Worm (Caenorhabditis elegans) whole organism, L1 larva: Measurements from ENCODE around the gene lgc-34.

Experiments used
- C04F5.9 ChIP-seq: sonication (generic microtip); optimal IDR thresholded peaks from 2 replicates; lab custom pipeline; 2016; ENCODE audit warnings: missing genetic modification characterization, missing compliant biosample characterization
- C16A3.4 ChIP-seq: fragments of 150-350 bp; optimal IDR thresholded peaks from 2 replicates; lab custom pipeline; 2014; ENCODE audit warnings: missing biosample characterization, missing genetic modification characterization
- C34B4.2 ChIP-seq: sonication (generic microtip); optimal IDR thresholded peaks from 2 replicates; lab custom pipeline; 2017; ENCODE audit warnings: mild to moderate bottlenecking, missing genetic modification characterization, missing compliant biosample characterization
- aha-1 ChIP-seq: fragments of 150-350 bp; optimal IDR thresholded peaks from 2 replicates; lab custom pipeline; 2014; ENCODE audit warnings: missing biosample characterization, missing genetic modification characterization
- alr-1 ChIP-seq: fragments of 200-800 bp; sonication (Bioruptor generic); optimal IDR thresholded peaks from 2 replicates; lab custom pipeline; 2018; ENCODE audit warnings: borderline replicate concordance, mild to moderate bottlenecking, missing genetic modification characterization, missing compliant biosample characterization
- ceh-82 ChIP-seq, 3 experiments: fragments of 150-350 bp in 1 of 3; sonication (generic microtip) in 2 of 3; optimal IDR thresholded peaks; 2 replicates each; lab custom pipeline; 2014 to 2017; ENCODE audit warnings: missing biosample characterization in 3 of 3, missing genetic modification characterization in 3 of 3
- ceh-88 ChIP-seq: fragments of 200-800 bp; sonication (Bioruptor generic); IDR thresholded peaks from 2 replicates; pipeline ENCODE4 v1.3.6; 2022; ENCODE audit warnings: missing genetic modification characterization, missing compliant biosample characterization
- ceh-90 ChIP-seq: sonication (generic microtip); optimal IDR thresholded peaks from 2 replicates; lab custom pipeline; 2016; ENCODE audit warnings: missing genetic modification characterization, missing compliant biosample characterization
- ces-1 ChIP-seq: fragments of 150-350 bp; optimal IDR thresholded peaks from 2 replicates; lab custom pipeline; 2014; ENCODE audit warnings: missing biosample characterization, missing genetic modification reagents, missing genetic modification characterization
- dpl-1 ChIP-seq, 3 experiments: fragments of 150-350 bp in 2 of 3; sonication (generic microtip) in 1 of 3; optimal IDR thresholded peaks; 2 replicates each; lab custom pipeline; 2014 to 2017; ENCODE audit warnings: missing biosample characterization in 3 of 3, missing genetic modification characterization in 3 of 3, missing genetic modification reagents in 3 of 3
- dsc-1 ChIP-seq: sonication (generic microtip); optimal IDR thresholded peaks from 2 replicates; lab custom pipeline; 2016; ENCODE audit warnings: mild to moderate bottlenecking, missing genetic modification characterization, missing compliant biosample characterization
- egl-13 ChIP-seq: sonication (generic microtip); optimal IDR thresholded peaks from 2 replicates; lab custom pipeline; 2016; ENCODE audit warnings: missing genotype, missing genetic modification reagents, missing genetic modification characterization, missing compliant biosample characterization
- egl-27 ChIP-seq, 2 experiments: fragments of 150-350 bp in 1 of 2; sonication (generic microtip); optimal IDR thresholded peaks; 3 replicates each; lab custom pipeline; 2017 to 2018; ENCODE audit warnings: missing biosample characterization in 2 of 2, missing genetic modification characterization in 2 of 2, missing genetic modification reagents in 2 of 2
- elt-2 ChIP-seq: sonication (generic microtip); optimal IDR thresholded peaks from 2 replicates; lab custom pipeline; 2016; ENCODE audit warnings: missing genetic modification characterization, mild to moderate bottlenecking, inconsistent platforms, missing compliant biosample characterization, missing genetic modification reagents
- ets-5 ChIP-seq: fragments of 200-800 bp; sonication (Bioruptor generic); IDR thresholded peaks from 2 replicates; pipeline ENCODE4 v1.3.6; 2022; ENCODE audit warnings: missing genetic modification characterization, missing compliant biosample characterization
- fkh-4 ChIP-seq: sonication (generic microtip); optimal IDR thresholded peaks from 2 replicates; lab custom pipeline; 2016; ENCODE audit warnings: missing compliant biosample characterization, missing genetic modification characterization, borderline replicate concordance
- fos-1 ChIP-seq: fragments of 150-350 bp; optimal IDR thresholded peaks from 2 replicates; lab custom pipeline; 2014; ENCODE audit warnings: missing biosample characterization, missing genetic modification characterization
- hlh-17 ChIP-seq: fragments of 200-800 bp; sonication (Bioruptor generic); optimal IDR thresholded peaks from 2 replicates; lab custom pipeline; 2018; ENCODE audit warnings: missing genetic modification characterization, mild to moderate bottlenecking, missing compliant biosample characterization, moderate library complexity, borderline replicate concordance
- lin-14 ChIP-seq: fragments of 200-800 bp; sonication (Bioruptor generic); optimal IDR thresholded peaks from 2 replicates; lab custom pipeline; 2018; ENCODE audit warnings: mild to moderate bottlenecking, missing genetic modification characterization, moderate library complexity, missing compliant biosample characterization
- lsy-2 ChIP-seq, 2 experiments: fragments of 150-350 bp; optimal IDR thresholded peaks; 2 replicates each; lab custom pipeline; 2014; ENCODE audit warnings: missing biosample characterization in 2 of 2, missing genetic modification characterization in 2 of 2
- mab-9 ChIP-seq: fragments of 200-800 bp; sonication (Bioruptor generic); IDR thresholded peaks from 2 replicates; pipeline ENCODE4 v1.3.6; 2022; ENCODE audit warnings: missing genetic modification reagents, missing genetic modification characterization, missing compliant biosample characterization
- nhr-11 ChIP-seq: fragments of 150-350 bp; optimal IDR thresholded peaks from 2 replicates; lab custom pipeline; 2014; ENCODE audit warnings: missing biosample characterization, missing genetic modification characterization
- nhr-12 ChIP-seq: sonication (generic microtip); optimal IDR thresholded peaks from 2 replicates; lab custom pipeline; 2017; ENCODE audit warnings: missing biosample characterization, missing genetic modification characterization
- nhr-20 ChIP-seq: sonication (generic microtip); optimal IDR thresholded peaks from 2 replicates; lab custom pipeline; 2016; ENCODE audit warnings: mild to moderate bottlenecking, missing genetic modification characterization, missing compliant biosample characterization
- nhr-28 ChIP-seq: fragments of 150-350 bp; optimal IDR thresholded peaks from 2 replicates; lab custom pipeline; 2014; ENCODE audit warnings: missing biosample characterization, missing genetic modification characterization
- nhr-71 ChIP-seq: sonication (generic microtip); optimal IDR thresholded peaks from 2 replicates; lab custom pipeline; 2016; ENCODE audit warnings: mild to moderate bottlenecking, missing genetic modification characterization, moderate library complexity, missing compliant biosample characterization
- nhr-84 ChIP-seq: sonication (generic microtip); optimal IDR thresholded peaks from 2 replicates; lab custom pipeline; 2017; ENCODE audit warnings: missing biosample characterization, missing genetic modification characterization
- nhr-85 ChIP-seq: sonication (generic microtip); peaks from one replicate; lab custom pipeline; 2016; ENCODE audit warnings: missing genetic modification characterization, inconsistent platforms, missing compliant biosample characterization
- nhr-90 ChIP-seq: sonication (generic microtip); optimal IDR thresholded peaks from 2 replicates; lab custom pipeline; 2016; ENCODE audit warnings: mild to moderate bottlenecking, missing genetic modification characterization, missing compliant biosample characterization; ENCODE audit not compliant: poor library complexity
- pqm-1 ChIP-seq: sonication (generic microtip); optimal IDR thresholded peaks from 3 replicates; lab custom pipeline; 2017; ENCODE audit warnings: missing biosample characterization, missing genetic modification characterization
- rnt-1 ChIP-seq: sonication (generic microtip); optimal IDR thresholded peaks from 2 replicates; lab custom pipeline; 2016; ENCODE audit warnings: mild to moderate bottlenecking, missing genetic modification characterization, moderate library complexity, missing compliant biosample characterization
- snpc-4 ChIP-seq: fragments of 150-350 bp; optimal IDR thresholded peaks from 2 replicates; lab custom pipeline; 2014; ENCODE audit warnings: missing biosample characterization, missing genetic modification characterization
- swsn-7 ChIP-seq: sonication (generic microtip); optimal IDR thresholded peaks from 2 replicates; lab custom pipeline; 2016; ENCODE audit warnings: missing genetic modification characterization, missing compliant biosample characterization
- unc-30 ChIP-seq: sonication (generic microtip); optimal IDR thresholded peaks from 2 replicates; lab custom pipeline; 2017; ENCODE audit warnings: missing biosample characterization, missing genetic modification characterization
- unc-62 ChIP-seq: fragments of 150-350 bp; optimal IDR thresholded peaks from 2 replicates; lab custom pipeline; 2014; ENCODE audit warnings: missing biosample characterization, missing genetic modification reagents, missing genetic modification characterization
- vab-15 ChIP-seq: sonication (generic microtip); optimal IDR thresholded peaks from 2 replicates; lab custom pipeline; 2017; ENCODE audit warnings: missing genotype, mild to moderate bottlenecking, missing genetic modification characterization, missing compliant biosample characterization
- xbp-1 ChIP-seq: sonication (generic microtip); optimal IDR thresholded peaks from 2 replicates; lab custom pipeline; 2016; ENCODE audit warnings: missing genetic modification characterization, missing compliant biosample characterization
- ztf-11 ChIP-seq, 2 experiments: sonication (generic microtip); optimal IDR thresholded peaks; 2 replicates each; lab custom pipeline; 2016 to 2017; ENCODE audit warnings: missing genetic modification characterization in 2 of 2, missing biosample characterization in 1 of 2, missing compliant biosample characterization in 1 of 2

The lgc-34 gene

DNA sequence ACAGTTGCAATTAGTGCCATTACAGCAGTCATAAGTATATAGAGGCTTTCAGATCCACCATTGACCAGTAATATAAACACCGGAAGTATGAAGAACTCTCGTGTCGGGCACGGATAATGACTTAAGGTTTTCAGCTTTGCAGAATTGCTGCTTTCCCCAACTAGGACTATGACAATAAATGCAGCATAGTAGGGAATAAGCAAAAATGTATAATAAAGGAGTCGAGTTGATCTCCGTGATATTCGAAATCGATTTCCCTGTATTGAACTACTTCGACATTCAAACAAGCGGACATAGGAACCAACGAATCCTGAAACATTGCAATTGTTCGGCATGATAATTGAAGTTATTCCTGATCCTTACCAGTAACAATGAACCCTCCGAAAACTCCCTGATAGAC, 17.8 kb upstream of the lgc-34 start:
- TF ChIP-seq xbp-1 (tag; lab: Kevin White, UChicago) (no peak), rnt-1 (tag; lab: Kevin White, UChicago) (no peak), ets-5 (no peak), dpl-1 (GFP tag; optimal IDR thresholded peaks at IDR 0.05; lab: Kevin White, UChicago) (no peak), nhr-12 (tag; lab: Kevin White, UChicago) (no peak), C34B4.2 (no peak), nhr-84 (tag; lab: Kevin White, UChicago) (no peak), lsy-2 (tag; optimal IDR thresholded peaks at IDR 0.05; lab: Kevin White, UChicago) (no peak), ztf-11 (tag; optimal IDR thresholded peaks at IDR 0.05; lab: Kevin White, UChicago) (no peak), dsc-1 (no peak), C04F5.9 (tag; lab: Kevin White, UChicago) (no peak), nhr-28 (no peak), hlh-17 (GFP tag; lab: Kevin White, UChicago) (no peak), nhr-85 (tag; lab: Kevin White, UChicago) (no peak)

DNA sequence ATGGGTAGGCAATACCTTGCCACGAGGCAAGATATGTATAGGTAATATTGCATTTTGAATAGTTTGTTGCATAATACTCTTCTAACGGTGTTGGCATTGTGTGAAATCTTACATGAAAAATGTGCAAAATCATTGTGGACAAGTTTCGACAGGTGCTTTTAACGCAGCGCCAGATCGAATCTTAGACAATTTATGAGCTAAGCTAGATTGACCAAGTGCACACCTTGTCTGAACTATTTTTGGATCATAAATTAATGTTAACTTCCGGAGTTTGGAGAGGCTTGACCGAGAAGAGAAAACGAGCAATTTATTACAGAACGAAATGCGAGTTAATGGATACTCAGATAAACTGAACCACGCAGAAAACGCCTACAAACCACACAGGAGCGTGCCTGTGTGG, 17.1 kb upstream of the lgc-34 start, which contains the start of gene srh-105:
Gene srh-105, minus strand, starts transcription at position 101 of the 400 bp plus-strand sequence.
- TF ChIP-seq ces-1 (GFP tag; lab: Kevin White, UChicago) (no peak), swsn-7 (tag; lab: Kevin White, UChicago) (no peak), nhr-90 (tag; lab: Kevin White, UChicago) (no peak), pqm-1 (tag; lab: Kevin White, UChicago) (no peak), dpl-1 (GFP tag; optimal IDR thresholded peaks at IDR 0.05; lab: Kevin White, UChicago) (no peak), ceh-82 (tag; optimal IDR thresholded peaks at IDR 0.05; lab: Kevin White, UChicago) (no peak), hlh-17 (GFP tag; lab: Kevin White, UChicago) (no peak), C16A3.4 (no peak), dsc-1 (no peak), nhr-11 (tag; lab: Kevin White, UChicago) (no peak), egl-13 (tag; lab: Kevin White, UChicago) (no peak), fos-1 (tag; lab: Kevin White, UChicago) (no peak)
- TF ChIP-seq, all 84 proteins: peak for 0

DNA sequence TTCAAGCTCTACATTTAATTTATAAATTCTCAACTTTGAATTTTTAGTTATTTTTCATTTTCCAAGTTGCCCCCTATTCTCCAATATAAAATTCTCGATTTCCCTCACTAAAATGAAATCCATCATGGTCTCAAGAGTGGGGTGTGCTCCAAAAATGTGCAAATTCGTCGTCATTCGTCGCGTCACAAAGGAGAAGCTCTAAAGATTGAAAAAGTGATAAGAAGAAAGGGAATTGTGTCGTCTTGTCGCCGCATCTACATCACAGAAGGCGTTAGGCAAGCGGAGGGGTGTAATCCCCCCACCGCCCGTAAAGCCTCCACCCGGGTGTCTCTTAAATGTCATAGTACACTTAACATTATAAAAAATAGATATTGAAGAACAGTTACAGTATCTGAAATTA, 14.4 kb upstream of the lgc-34 start:
- TF ChIP-seq snpc-4: no peak
- no peak for TF ChIP-seq nhr-12 (tag; lab: Kevin White, UChicago)
- TF ChIP-seq mab-9 (GFP tag; lab: Robert Waterston, UW): peak; percentile 58; the same call in 1 of the 2 replicates

DNA sequence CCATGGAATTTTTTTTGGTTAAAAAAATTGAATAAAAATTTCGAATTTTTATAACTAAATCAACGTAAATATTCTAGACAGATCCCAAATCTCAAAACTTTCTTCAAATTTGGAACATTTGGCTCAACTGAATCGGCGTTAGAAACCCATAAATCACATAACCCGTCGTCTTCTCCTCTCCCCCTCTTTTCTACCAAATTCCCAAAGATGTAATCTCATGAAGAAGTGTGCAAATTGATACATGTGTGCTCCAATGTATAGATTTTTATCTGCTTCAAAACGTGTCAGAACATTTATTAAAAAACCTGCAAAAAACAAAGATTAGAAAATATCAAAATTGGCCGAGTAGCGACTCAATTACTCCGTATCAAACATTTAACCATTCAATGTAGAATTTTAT, 13.7 kb upstream of the lgc-34 start:
- no peak for TF ChIP-seq lin-14 (GFP tag; lab: Kevin White, UChicago)
- no peak for TF ChIP-seq nhr-20 (tag; lab: Kevin White, UChicago)
- TF ChIP-seq, all 84 proteins: peak for 0

DNA sequence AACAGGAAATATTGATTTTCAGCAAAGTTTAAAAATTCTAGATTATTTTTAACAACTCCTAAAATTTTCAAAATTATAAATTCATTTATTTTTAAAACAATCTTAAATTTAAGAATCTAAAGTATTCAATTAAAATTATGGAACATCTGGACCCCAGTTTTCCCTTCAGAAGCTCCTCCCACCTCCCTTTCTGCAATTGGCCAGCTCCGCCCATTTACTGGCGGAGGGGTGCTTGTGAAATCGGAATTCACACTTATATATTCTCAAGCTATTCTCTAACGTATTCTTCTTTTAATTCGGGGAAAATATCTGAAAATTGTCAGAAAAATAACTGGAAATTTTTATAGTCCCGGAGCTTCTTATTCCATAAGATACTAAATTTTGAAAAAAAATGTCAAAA, 10.6 kb upstream of the lgc-34 start, which contains the start of gene mab-9:
Gene mab-9, plus strand, starts transcription at position 260 of the 400 bp plus-strand sequence.
- TF ChIP-seq aha-1 (no peak), lsy-2 (tag; optimal IDR thresholded peaks at IDR 0.05; lab: Kevin White, UChicago) (peak in 1 of 2 experiments; percentile 7)
- TF ChIP-seq, all 84 proteins: peak for 1

DNA sequence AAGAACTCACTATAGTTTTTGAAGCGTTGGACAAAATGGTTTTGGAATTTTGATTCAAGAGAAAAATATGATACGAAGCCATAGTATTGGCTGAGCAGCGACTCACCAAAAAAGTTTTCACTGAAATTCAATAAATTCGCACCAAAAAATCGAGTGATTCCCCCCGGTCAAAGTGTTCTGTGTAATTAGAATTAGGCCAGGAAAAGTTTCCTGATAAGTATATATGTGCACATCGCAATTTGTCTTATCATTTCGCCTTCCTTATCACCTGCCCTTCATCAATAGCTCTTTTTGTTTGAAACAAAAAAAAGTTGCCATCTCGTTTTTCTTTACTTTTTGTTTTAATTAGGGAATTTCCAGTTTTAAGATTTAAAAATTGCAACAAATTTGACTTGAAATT, 4.7 kb upstream of the lgc-34 start:
- TF ChIP-seq egl-27 (tag; optimal IDR thresholded peaks at IDR 0.05; lab: Kevin White, UChicago) (no peak), elt-2 (tag; lab: Kevin White, UChicago) (peak; percentile 51)

DNA sequence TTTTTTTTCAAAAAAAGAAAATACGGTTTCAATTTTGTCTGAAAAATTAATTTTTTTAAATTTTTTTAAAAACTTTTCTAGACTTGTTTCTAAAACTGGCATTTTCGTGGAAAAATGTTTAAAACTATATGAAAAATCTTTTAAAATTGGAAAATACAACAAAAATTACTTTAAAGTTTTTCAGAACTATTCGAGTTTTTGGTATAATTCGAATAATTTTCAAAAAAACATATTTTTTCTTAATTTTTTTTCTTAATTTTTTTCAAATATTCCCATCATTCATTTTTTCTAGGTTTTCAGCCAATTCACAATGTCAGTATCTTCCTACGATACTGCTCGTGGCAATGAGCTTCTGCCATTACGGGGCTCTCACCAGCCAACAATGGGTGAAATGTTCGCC, 4.1 kb upstream of the lgc-34 start, which contains the start of gene slc-36.2:
Gene slc-36.2, plus strand, starts transcription at position 301 of the 400 bp plus-strand sequence.
- TF ChIP-seq unc-30 (no peak), aha-1 (no peak), C16A3.4 (no peak), nhr-71 (tag; lab: Kevin White, UChicago) (no peak), unc-62 (GFP tag; lab: Kevin White, UChicago) (no peak), fkh-4 (no peak), ceh-88 (no peak), vab-15 (tag; lab: Kevin White, UChicago) (no peak), xbp-1 (tag; lab: Kevin White, UChicago) (no peak), lin-14 (GFP tag; lab: Kevin White, UChicago) (no peak), ceh-90 (tag; lab: Kevin White, UChicago) (no peak), hlh-17 (GFP tag; lab: Kevin White, UChicago) (no peak), alr-1 (tag; lab: Kevin White, UChicago) (no peak)
